Worm (Caenorhabditis elegans): Measurements from ENCODE around the gene H25K10.1.

H25K10.1 gene

ce11 chrIV:16167941-16168340, 34.2 kb upstream of the H25K10.1 start (continued):
- TF ChIP-seq athp-1 (tag; optimal IDR thresholded peaks at IDR 0.05) (no peak), attf-6 (GFP tag; IDR thresholded peaks at IDR 0.05) (no peak), lin-40 (tag; optimal IDR thresholded peaks at IDR 0.05) (no peak), snpc-4 (GFP tag; optimal IDR thresholded peaks at IDR 0.05) (no peak), snpc-4 (tag; optimal IDR thresholded peaks at IDR 0.05) (no peak), egl-18 (GFP tag; IDR thresholded peaks at IDR 0.05) (no peak), ztf-26 (tag; optimal IDR thresholded peaks at IDR 0.05) (peak; percentile 55), D2030.7 (GFP tag; IDR thresholded peaks at IDR 0.05) (no peak), mcd-1 (GFP tag; IDR thresholded peaks at IDR 0.05) (0 out of 2 replicates have a peak, but pooled peaks have one; percentile 14), hmg-20 (GFP tag; IDR thresholded peaks at IDR 0.05) (no peak), die-1 (tag; optimal IDR thresholded peaks at IDR 0.05) (no peak), madf-3 (GFP tag; IDR thresholded peaks at IDR 0.05) (0 out of 2 replicates have a peak, but pooled peaks have one; percentile 1), hmg-1.2 (GFP tag; IDR thresholded peaks at IDR 0.05) (no peak), zim-3 (tag; optimal IDR thresholded peaks at IDR 0.05) (peak; percentile 27), Y95B8A.8 (GFP tag; IDR thresholded peaks at IDR 0.05) (0 out of 2 replicates have a peak, but pooled peaks have one; percentile 25), rcor-1 (GFP tag; IDR thresholded peaks at IDR 0.05) (no peak), chd-7 (tag; optimal IDR thresholded peaks at IDR 0.05) (peak; percentile 44), ekl-4 (GFP tag; IDR thresholded peaks at IDR 0.05) (no peak), ztf-28 (GFP tag; IDR thresholded peaks at IDR 0.05) (no peak), ztf-3 (GFP tag; optimal IDR thresholded peaks at IDR 0.05) (no peak), Y53G8AR.9 (GFP tag; conservative IDR thresholded peaks at IDR 0.05) (no peak; the same call in none of the 2 replicates), C06A6.2 (GFP tag; conservative IDR thresholded peaks at IDR 0.05) (no peak; the same call in 1 of the 2 replicates), nfyb-1 (GFP tag; IDR thresholded peaks at IDR 0.05) (peak; percentile 70; the same call in 1 of the 2 replicates), bed-1 (GFP tag; IDR thresholded peaks at IDR 0.05) (no peak), F52B5.7 (tag; optimal IDR thresholded peaks at IDR 0.05) (peak; percentile 4), F55B11.4 (tag; optimal IDR thresholded peaks at IDR 0.05; ENCODE audit: borderline replicate concordance, insufficient read depth) (no peak), lag-1 (GFP tag; IDR thresholded peaks at IDR 0.05) (no peak), cebp-2 (GFP tag; IDR thresholded peaks at IDR 0.05) (0 out of 2 replicates have a peak, but pooled peaks have one; percentile 61)

- TF ChIP-seq Y56A3A.18 (GFP tag; IDR thresholded peaks at IDR 0.05) (0 out of 2 replicates have a peak, but pooled peaks have one; percentile 10), attf-3 (GFP tag; conservative IDR thresholded peaks at IDR 0.05) (no peak), gei-17 (GFP tag; optimal IDR thresholded peaks at IDR 0.05) (peak; percentile 11), ztf-3 (GFP tag; optimal IDR thresholded peaks at IDR 0.05) (no peak), pha-4 (tag; optimal IDR thresholded peaks at IDR 0.05) (no peak), hmg-20 (GFP tag; IDR thresholded peaks at IDR 0.05) (no peak), K12H6.12 (tag; optimal IDR thresholded peaks at IDR 0.05) (peak; percentile 1), lin-35 (GFP tag; optimal IDR thresholded peaks at IDR 0.05) (no peak), mxl-1 (tag; optimal IDR thresholded peaks at IDR 0.05) (no peak), dox-1 (GFP tag; IDR thresholded peaks at IDR 0.05) (0 out of 2 replicates have a peak, but pooled peaks have one; percentile 15), mcd-1 (GFP tag; IDR thresholded peaks at IDR 0.05) (peak; percentile 41; the same call in 1 of the 2 replicates), D2030.7 (GFP tag; IDR thresholded peaks at IDR 0.05) (no peak), ztf-18 (tag; optimal IDR thresholded peaks at IDR 0.05) (no peak), zfh-2 (GFP tag; conservative IDR thresholded peaks at IDR 0.05) (peak; percentile 73), repo-1 (tag; optimal IDR thresholded peaks at IDR 0.05) (peak; percentile 72), snpc-4 (GFP tag; optimal IDR thresholded peaks at IDR 0.05) (no peak), snpc-4 (tag; optimal IDR thresholded peaks at IDR 0.05) (peak in 2 of 4 experiments; percentile 28 to 78), somi-1 (GFP tag; optimal IDR thresholded peaks at IDR 0.05) (no peak), nfyb-1 (GFP tag; IDR thresholded peaks at IDR 0.05) (0 out of 2 replicates have a peak, but pooled peaks have one; percentile 52)
Observed at ce11 chrIV:16168702-16169440, 33.3 kb upstream of the H25K10.1 start.

Data from whole organism, young adult.